Fruit fly (Drosophila melanogaster) whole organism, embryonic: ENCODE data around the gene Nlg4.

ENCODE experiments used
- Awh ChIP-seq: fragments of 200-800 bp; sonication (Bioruptor generic); IDR thresholded peaks from 2 replicates; pipeline ENCODE4, ENCODE4 v1.3.6; 2022; ENCODE audit warnings: missing biosample characterization, missing genetic modification characterization
- CG10274 ChIP-seq: fragments of 200-800 bp; sonication (Bioruptor generic); optimal IDR thresholded peaks from 3 replicates; lab custom pipeline; 2017; ENCODE audit warnings: missing biosample characterization, mild to moderate bottlenecking, missing genetic modification characterization
- CG10462 ChIP-seq: fragments of 200-800 bp; sonication (Bioruptor generic); optimal IDR thresholded peaks from 2 replicates; lab custom pipeline; 2016; ENCODE audit warnings: missing biosample characterization, missing genetic modification characterization
- CG11696 ChIP-seq: fragments of 200-800 bp; sonication (Bioruptor generic); IDR thresholded peaks from 2 replicates; pipeline ENCODE4 v1.3.6; 2022; ENCODE audit warnings: missing biosample characterization, missing genetic modification characterization
- CG12071 ChIP-seq: fragments of 200-800 bp; sonication (Bioruptor generic); optimal IDR thresholded peaks from 3 replicates; lab custom pipeline; 2018; ENCODE audit warnings: missing biosample characterization, mild to moderate bottlenecking, missing genetic modification characterization
- CG12769 ChIP-seq: fragments of 200-800 bp; sonication (Bioruptor generic); optimal IDR thresholded peaks from 2 replicates; lab custom pipeline; 2019; ENCODE audit warnings: missing biosample characterization, mild to moderate bottlenecking, missing genetic modification characterization, moderate library complexity
- CG13894 ChIP-seq: fragments of 200-800 bp; sonication (Bioruptor generic); optimal IDR thresholded peaks from 3 replicates; lab custom pipeline; 2018; ENCODE audit warnings: missing biosample characterization, mild to moderate bottlenecking, missing genetic modification characterization, moderate library complexity
- CG2199 ChIP-seq: fragments of 200-800 bp; sonication (Bioruptor generic); IDR thresholded peaks from 3 replicates; pipeline ENCODE4 v1.3.6; 2022; ENCODE audit warnings: missing biosample characterization, missing genetic modification characterization
- CG2678 ChIP-seq: fragments of 200-800 bp; sonication (Bioruptor generic); optimal IDR thresholded peaks from 3 replicates; lab custom pipeline; 2019; ENCODE audit warnings: missing biosample characterization, mild to moderate bottlenecking, missing genetic modification characterization, moderate library complexity
- CG31224 ChIP-seq: fragments of 200-800 bp; sonication (Bioruptor generic); IDR thresholded peaks from 2 replicates; pipeline ENCODE4 v1.3.6; 2022; ENCODE audit warnings: missing biosample characterization, missing genetic modification characterization
- CG31441 ChIP-seq: fragments of 200-800 bp; sonication (Bioruptor generic); IDR thresholded peaks from 2 replicates; pipeline ENCODE4 v1.3.6; 2022; ENCODE audit warnings: missing biosample characterization, missing genetic modification characterization
- CG3847 ChIP-seq: fragments of 200-800 bp; sonication (Bioruptor generic); IDR thresholded peaks from 2 replicates; pipeline ENCODE4 v1.3.6; 2022; ENCODE audit warnings: missing biosample characterization, missing genetic modification characterization
- CG7786 ChIP-seq: fragments of 200-800 bp; sonication (Bioruptor generic); optimal IDR thresholded peaks from 2 replicates; lab custom pipeline; 2016; ENCODE audit warnings: missing biosample characterization, missing genetic modification characterization
- CkIIα-i1 ChIP-seq: fragments of 200-800 bp; sonication (Bioruptor generic); IDR thresholded peaks from 2 replicates; pipeline ENCODE4 v1.3.6; 2022; ENCODE audit warnings: missing biosample characterization, missing genetic modification characterization
- D19A ChIP-seq: fragments of 200-800 bp; optimal IDR thresholded peaks from 3 replicates; lab custom pipeline; 2019; ENCODE audit warnings: missing biosample characterization, mild to moderate bottlenecking, missing genetic modification characterization, moderate library complexity
- Dip2 ChIP-seq: fragments of 200-800 bp; sonication (Bioruptor generic); IDR thresholded peaks from 2 replicates; pipeline ENCODE4 v1.3.6; 2022; ENCODE audit warnings: missing biosample characterization, missing genetic modification characterization
- Dll ChIP-seq: fragments of 200-800 bp; sonication (Bioruptor generic); IDR thresholded peaks from 4 replicates; pipeline ENCODE4 v1.3.6; 2022; ENCODE audit warnings: missing biosample characterization, missing genetic modification characterization; ENCODE audit not compliant: partially characterized antibody
- Drgx ChIP-seq: fragments of 200-800 bp; sonication (Bioruptor generic); IDR thresholded peaks from 2 replicates; pipeline ENCODE4 v1.3.6; 2022; ENCODE audit warnings: missing biosample characterization, missing genetic modification characterization
- E2f1 ChIP-seq: fragments of 200-800 bp; sonication (Bioruptor generic); IDR thresholded peaks from 2 replicates; pipeline ENCODE4 v1.3.6; 2022; ENCODE audit warnings: missing biosample characterization, missing genetic modification characterization
- Ets97D ChIP-seq: fragments of 200-800 bp; sonication (Bioruptor generic); optimal IDR thresholded peaks from 3 replicates; lab custom pipeline; 2016; ENCODE audit warnings: missing biosample characterization, missing genetic modification characterization
- H2.0 ChIP-seq: fragments of 200-800 bp; sonication (Bioruptor generic); IDR thresholded peaks from 2 replicates; pipeline ENCODE4 v1.3.6; 2022; ENCODE audit warnings: missing biosample characterization, missing genetic modification characterization
- Hand ChIP-seq: fragments of 200-800 bp; sonication (Bioruptor generic); optimal IDR thresholded peaks from 2 replicates; lab custom pipeline; 2017; ENCODE audit warnings: mild to moderate bottlenecking, missing biosample characterization, missing genetic modification reagents, missing genetic modification characterization
- Poxn ChIP-seq: fragments of 200-800 bp; sonication (Bioruptor generic); IDR thresholded peaks from 2 replicates; pipeline ENCODE4 v1.3.6; 2022; ENCODE audit warnings: missing biosample characterization, missing genetic modification characterization
- Sox102F ChIP-seq: fragments of 200-800 bp; sonication (Bioruptor generic); optimal IDR thresholded peaks from 2 replicates; lab custom pipeline; 2018; ENCODE audit warnings: missing biosample characterization, mild to moderate bottlenecking, missing genetic modification characterization, moderate library complexity
- Vsx1 ChIP-seq: fragments of 200-800 bp; sonication (Bioruptor generic); optimal IDR thresholded peaks from 2 replicates; lab custom pipeline; 2017; ENCODE audit warnings: missing biosample characterization, mild to moderate bottlenecking, missing genetic modification characterization, missing genetic modification reagents
- ara ChIP-seq: fragments of 200-800 bp; sonication (Bioruptor generic); IDR thresholded peaks from 2 replicates; pipeline ENCODE4 v1.3.6; 2022; ENCODE audit warnings: missing biosample characterization, missing genetic modification characterization
- bcd ChIP-seq: fragments of 200-800 bp; sonication (Bioruptor generic); optimal IDR thresholded peaks from 2 replicates; lab custom pipeline; 2017; ENCODE audit warnings: missing biosample characterization, mild to moderate bottlenecking, missing genetic modification characterization
- chinmo ChIP-seq: fragments of 200-800 bp; sonication (Bioruptor generic); IDR thresholded peaks from 4 replicates; pipeline ENCODE4 v1.3.6; 2022; ENCODE audit warnings: missing biosample characterization, missing genetic modification characterization; ENCODE audit not compliant: partially characterized antibody
- chm ChIP-seq: fragments of 200-800 bp; sonication (Bioruptor generic); IDR thresholded peaks from 2 replicates; pipeline ENCODE4 v1.3.6; 2022; ENCODE audit warnings: missing biosample characterization, missing genetic modification characterization
- dati ChIP-seq: fragments of 200-800 bp; sonication (Bioruptor generic); IDR thresholded peaks from 2 replicates; pipeline ENCODE4 v1.3.6; 2022; ENCODE audit warnings: missing biosample characterization, missing genetic modification characterization
- dysf ChIP-seq: fragments of 200-800 bp; sonication (Bioruptor generic); IDR thresholded peaks from 3 replicates; pipeline ENCODE4 v1.3.6; 2022; ENCODE audit warnings: missing biosample characterization, missing genetic modification characterization
- exex ChIP-seq: fragments of 200-800 bp; sonication (Bioruptor generic); optimal IDR thresholded peaks from 4 replicates; lab custom pipeline; 2018; ENCODE audit warnings: missing biosample characterization, mild to moderate bottlenecking, missing genetic modification characterization, moderate library complexity
- ftz-f1 ChIP-seq: fragments of 200-800 bp; sonication (Bioruptor generic); optimal IDR thresholded peaks from 2 replicates; lab custom pipeline; 2016; ENCODE audit warnings: missing biosample characterization, missing genetic modification characterization
- hb ChIP-seq: fragments of 200-800 bp; sonication (Bioruptor generic); IDR thresholded peaks from 3 replicates; pipeline ENCODE4 v1.3.6; 2022; ENCODE audit warnings: missing biosample characterization, missing genetic modification characterization; ENCODE audit not compliant: partially characterized antibody
- insv ChIP-seq, 2 experiments: fragments of 200-800 bp; sonication (Bioruptor generic); optimal IDR thresholded peaks; 3 replicates each; lab custom pipeline; 2016 to 2018; ENCODE audit warnings: missing biosample characterization in 2 of 2, missing genetic modification characterization in 2 of 2
- mld ChIP-seq: fragments of 200-800 bp; sonication (Bioruptor generic); IDR thresholded peaks from 3 replicates; pipeline ENCODE4 v1.3.6; 2022; ENCODE audit warnings: missing biosample characterization, missing genetic modification characterization; ENCODE audit not compliant: partially characterized antibody
- nerfin-2 ChIP-seq: fragments of 200-800 bp; sonication (Bioruptor generic); IDR thresholded peaks from 2 replicates; pipeline ENCODE4 v1.3.6; 2022; ENCODE audit warnings: missing biosample characterization, missing genetic modification characterization; ENCODE audit not compliant: partially characterized antibody
- nom ChIP-seq: fragments of 200-800 bp; sonication (Bioruptor generic); optimal IDR thresholded peaks from 2 replicates; lab custom pipeline; 2017; ENCODE audit warnings: missing biosample characterization, missing genetic modification characterization, mild to moderate bottlenecking, moderate library complexity, missing genetic modification reagents
- onecut ChIP-seq: fragments of 200-800 bp; sonication (Bioruptor generic); IDR thresholded peaks from 2 replicates; pipeline ENCODE4 v1.3.6; 2022; ENCODE audit warnings: missing biosample characterization, missing genetic modification characterization
- pros ChIP-seq: fragments of 200-800 bp; sonication (Bioruptor generic); optimal IDR thresholded peaks from 3 replicates; lab custom pipeline; 2019; ENCODE audit warnings: missing biosample characterization, mild to moderate bottlenecking, missing genetic modification characterization, moderate library complexity
- schlank ChIP-seq: fragments of 200-800 bp; sonication (Bioruptor generic); optimal IDR thresholded peaks from 2 replicates; lab custom pipeline; 2018; ENCODE audit warnings: missing biosample characterization, mild to moderate bottlenecking, missing genetic modification characterization
- slbo ChIP-seq: fragments of 200-800 bp; sonication (Bioruptor generic); IDR thresholded peaks from 2 replicates; pipeline ENCODE4 v1.3.6; 2022; ENCODE audit warnings: missing biosample characterization, missing genetic modification characterization
- stc ChIP-seq: fragments of 200-800 bp; sonication (Bioruptor generic); IDR thresholded peaks from 2 replicates; pipeline ENCODE4 v1.3.6; 2022; ENCODE audit warnings: missing biosample characterization, missing genetic modification characterization
- toy ChIP-seq: fragments of 200-800 bp; sonication (Bioruptor generic); IDR thresholded peaks from 2 replicates; pipeline ENCODE4 v1.3.6; 2022; ENCODE audit warnings: missing biosample characterization, missing genetic modification characterization
- twi ChIP-seq: fragments of 200-800 bp; optimal IDR thresholded peaks from 2 replicates; lab custom pipeline; 2019; ENCODE audit warnings: missing biosample characterization, mild to moderate bottlenecking, missing genetic modification characterization, moderate library complexity
- vfl ChIP-seq: fragments of 200-800 bp; sonication (Bioruptor generic); optimal IDR thresholded peaks from 2 replicates; lab custom pipeline; 2016; ENCODE audit warnings: missing biosample characterization, missing genetic modification characterization
- wor ChIP-seq: fragments of 200-800 bp; sonication (Bioruptor generic); IDR thresholded peaks from 2 replicates; pipeline ENCODE4 v1.3.6; 2022; ENCODE audit warnings: missing biosample characterization, missing genetic modification characterization

Gene Nlg4

DNA sequence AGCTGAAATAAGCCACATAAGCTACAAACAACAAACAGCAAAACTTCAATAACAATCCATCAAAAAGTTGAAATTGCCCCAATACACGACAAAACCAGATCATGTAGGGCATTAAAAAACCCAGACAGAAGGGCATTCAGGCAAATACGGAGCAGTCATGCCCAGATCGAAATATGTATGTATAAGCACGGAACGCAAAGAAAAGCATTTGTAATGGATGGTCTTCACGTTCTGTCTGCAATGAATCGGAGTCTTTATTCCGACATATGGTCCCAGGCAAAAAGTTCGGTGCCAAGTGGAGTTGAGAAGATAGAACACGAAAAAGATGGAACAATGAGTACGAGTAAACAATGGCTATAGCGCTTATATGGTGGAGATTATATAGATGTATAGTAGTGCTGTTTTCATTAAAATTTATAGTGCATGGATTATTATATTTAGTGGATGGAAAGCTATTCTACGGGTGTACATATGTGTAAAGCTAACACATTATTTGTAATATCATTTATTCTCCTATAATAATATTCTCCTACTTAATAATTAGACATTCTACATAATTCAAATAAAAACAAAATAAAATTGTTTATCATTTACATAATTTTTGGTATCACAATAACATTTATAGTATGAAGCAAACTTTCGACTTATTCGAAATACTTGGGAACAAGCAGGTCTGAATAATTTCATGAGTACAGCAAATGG lies 51.8 kb downstream of the Nlg4 start:
- TF ChIP-seq CG2199 (GFP tag; lab: Robert Waterston, UW) (peak; percentile 93), Vsx1 (GFP tag; lab: Kevin White, UChicago) (no peak), chm (GFP tag; lab: Robert Waterston, UW) (no peak), chinmo (GFP tag; lab: Robert Waterston, UW) (0 out of 4 replicates have a peak, but pooled peaks have one; percentile 34), CG13894 (peak; percentile 93), schlank (no peak), CG10274 (peak; percentile 65), twi (tag; lab: Kevin White, UChicago) (peak; percentile 32)

DNA sequence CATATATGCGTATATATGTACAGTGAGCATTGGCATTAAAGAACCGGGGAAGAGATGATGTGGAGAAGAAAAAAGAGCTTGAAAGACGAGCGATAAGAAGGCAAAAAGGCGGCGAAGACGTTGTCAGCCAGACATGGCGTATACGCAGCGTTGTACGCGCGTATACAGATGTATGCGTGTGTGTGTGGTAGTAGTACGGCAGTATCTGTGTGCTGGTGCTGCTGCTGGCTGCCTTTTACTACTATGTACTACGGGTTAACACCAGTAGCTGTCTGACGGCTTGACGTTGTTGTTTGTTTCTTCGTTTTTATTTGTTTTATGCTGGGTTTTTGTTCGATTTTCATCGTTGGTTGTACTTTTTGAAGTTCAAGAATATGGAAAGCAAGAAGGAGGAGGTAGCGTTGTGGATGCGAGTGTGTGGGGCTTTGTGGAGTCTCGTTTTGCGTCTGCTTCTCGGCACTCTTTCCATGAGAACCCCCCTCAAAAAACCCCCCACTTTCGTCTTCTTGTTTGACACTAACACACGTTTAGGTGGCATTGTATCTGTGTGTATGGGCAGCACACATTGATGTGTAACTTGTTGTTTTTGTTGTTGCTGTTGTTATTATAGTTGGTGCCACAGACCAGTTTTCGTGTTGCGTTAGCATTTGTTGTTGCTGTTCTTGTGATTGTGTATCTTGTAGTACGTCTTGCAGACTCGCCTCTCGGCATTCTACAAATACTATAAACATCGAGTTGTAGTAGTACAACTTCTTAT lies 52.7 kb downstream of the Nlg4 start:
- TF ChIP-seq ftz-f1 (GFP tag; lab: Kevin White, UChicago): no peak
- no peak for TF ChIP-seq mld (GFP tag; lab: Robert Waterston, UW)
- TF ChIP-seq Poxn: no peak
- peak; percentile 19 for TF ChIP-seq CG2678 (tag; lab: Kevin White, UChicago)
- no peak for TF ChIP-seq H2.0
- TF ChIP-seq CG12071: no peak
- TF ChIP-seq CG31224: 0 out of 2 replicates have a peak, but pooled peaks have one; percentile 23
- TF ChIP-seq dati: no peak
- peak; percentile 41; the same call in 1 of the 3 replicates for TF ChIP-seq dysf
- TF ChIP-seq stc: peak; percentile 49; the same call in 1 of the 2 replicates
- no peak for TF ChIP-seq CG31441 (GFP tag; lab: Robert Waterston, UW)
- TF ChIP-seq CG11696 (GFP tag; lab: Robert Waterston, UW): 0 out of 2 replicates have a peak, but pooled peaks have one; percentile 15
- TF ChIP-seq exex (tag; lab: Kevin White, UChicago): no peak
- TF ChIP-seq Sox102F (GFP tag; lab: Kevin White, UChicago): no peak
- no peak for TF ChIP-seq Ets97D (GFP tag; lab: Kevin White, UChicago)
- peak; percentile 87 for TF ChIP-seq nom (GFP tag; lab: Kevin White, UChicago)
- TF ChIP-seq slbo (GFP tag; lab: Robert Waterston, UW): 0 out of 2 replicates have a peak, but pooled peaks have one; percentile 12
- no peak for TF ChIP-seq toy (GFP tag; lab: Robert Waterston, UW)
- TF ChIP-seq ara (GFP tag; lab: Robert Waterston, UW): no peak
- no peak for TF ChIP-seq Dip2 (GFP tag; lab: Robert Waterston, UW)
- TF ChIP-seq CG7786 (GFP tag; lab: Kevin White, UChicago): no peak
- TF ChIP-seq CG10462 (GFP tag; lab: Kevin White, UChicago): no peak
- TF ChIP-seq CkIIα-i1 (GFP tag; lab: Robert Waterston, UW): no peak
- no peak for TF ChIP-seq onecut (GFP tag; lab: Robert Waterston, UW)
- no peak for TF ChIP-seq bcd (GFP tag; lab: Kevin White, UChicago)
- peak; percentile 25; the same call in 1 of the 2 replicates for TF ChIP-seq CG3847
- TF ChIP-seq Dll: no peak
- TF ChIP-seq Awh: no peak
- TF ChIP-seq E2f1 (GFP tag; lab: Robert Waterston, UW): 0 out of 2 replicates have a peak, but pooled peaks have one; percentile 23
- no peak for TF ChIP-seq wor (GFP tag; lab: Robert Waterston, UW)
- TF ChIP-seq Hand: no peak
- no peak for TF ChIP-seq hb
- no peak for TF ChIP-seq D19A (tag; lab: Kevin White, UChicago)
- TF ChIP-seq vfl (GFP tag; lab: Kevin White, UChicago): no peak
- TF ChIP-seq Drgx: peak; percentile 63
- TF ChIP-seq insv (GFP tag; optimal IDR thresholded peaks at IDR 0.05; lab: Kevin White, UChicago): no peak
- TF ChIP-seq pros (GFP tag; lab: Kevin White, UChicago): peak; percentile 94
- TF ChIP-seq CG12769 (tag; lab: Kevin White, UChicago): peak; percentile 37
- TF ChIP-seq nerfin-2 (GFP tag; lab: Robert Waterston, UW): no peak; the same call in 1 of the 2 replicates
